Fruit fly (Drosophila melanogaster) whole organism, prepupa: ENCODE results near the gene Cpr65Ax1.
"Not testable (repeated sequence)": the region's sequence is repeated elsewhere in the genome, so short reads cannot be mapped to it uniquely, and the experiment has no call there.

Experiments
- Blimp-1 ChIP-seq: fragments of 200-800 bp; sonication (Bioruptor generic); optimal IDR thresholded peaks from 3 replicates; lab custom pipeline; 2017; ENCODE audit warnings: missing biosample characterization, missing genetic modification characterization, mild to moderate bottlenecking, moderate library complexity, missing genetic modification reagents
- CG10631 ChIP-seq: fragments of 200-800 bp; sonication (Bioruptor generic); optimal IDR thresholded peaks from 2 replicates; lab custom pipeline; 2016; ENCODE audit warnings: missing biosample characterization, missing genetic modification characterization
- CG10669 ChIP-seq: fragments of 200-800 bp; sonication (Bioruptor generic); optimal IDR thresholded peaks from 3 replicates; lab custom pipeline; 2018; ENCODE audit warnings: missing biosample characterization, mild to moderate bottlenecking, missing genetic modification characterization, moderate library complexity
- CG11902 ChIP-seq: fragments of 200-800 bp; sonication (Bioruptor generic); optimal IDR thresholded peaks from 3 replicates; lab custom pipeline; 2016; ENCODE audit warnings: missing biosample characterization, missing genetic modification characterization
- CG1621 ChIP-seq: fragments of 200-800 bp; sonication (Bioruptor generic); optimal IDR thresholded peaks from 3 replicates; lab custom pipeline; 2018; ENCODE audit warnings: missing biosample characterization, mild to moderate bottlenecking, missing genetic modification characterization
- CG16779 ChIP-seq: fragments of 200-800 bp; sonication (Bioruptor generic); optimal IDR thresholded peaks from 3 replicates; lab custom pipeline; 2017; ENCODE audit warnings: missing biosample characterization, mild to moderate bottlenecking, missing genetic modification characterization
- CG31627 ChIP-seq: fragments of 200-800 bp; sonication (Bioruptor generic); optimal IDR thresholded peaks from 3 replicates; lab custom pipeline; 2016; ENCODE audit warnings: missing biosample characterization, missing genetic modification characterization
- CG32006 ChIP-seq: fragments of 200-800 bp; sonication (Bioruptor generic); optimal IDR thresholded peaks from 3 replicates; lab custom pipeline; 2017; ENCODE audit warnings: missing biosample characterization, mild to moderate bottlenecking, missing genetic modification characterization
- CG34406 ChIP-seq: fragments of 200-800 bp; sonication (Bioruptor generic); optimal IDR thresholded peaks from 3 replicates; lab custom pipeline; 2016; ENCODE audit warnings: missing biosample characterization, missing genetic modification characterization
- CG4318 ChIP-seq: fragments of 200-800 bp; sonication (Bioruptor generic); optimal IDR thresholded peaks from 3 replicates; lab custom pipeline; 2017; ENCODE audit warnings: missing biosample characterization, mild to moderate bottlenecking, missing genetic modification characterization
- CG6163 ChIP-seq: fragments of 200-800 bp; sonication (Bioruptor generic); IDR thresholded peaks from 3 replicates; pipeline ENCODE4 v1.3.6; 2022; ENCODE audit warnings: missing biosample characterization, missing genetic modification characterization
- CG6792 ChIP-seq: fragments of 200-800 bp; sonication (Bioruptor generic); optimal IDR thresholded peaks from 3 replicates; lab custom pipeline; 2016; ENCODE audit warnings: missing biosample characterization, missing genetic modification characterization
- CG6854 ChIP-seq: fragments of 200-800 bp; sonication (Bioruptor generic); optimal IDR thresholded peaks from 2 replicates; lab custom pipeline; 2017; ENCODE audit warnings: missing biosample characterization, mild to moderate bottlenecking, missing genetic modification characterization
- CG7368 ChIP-seq: fragments of 200-800 bp; sonication (Bioruptor generic); optimal IDR thresholded peaks from 3 replicates; lab custom pipeline; 2016; ENCODE audit warnings: missing biosample characterization, missing genetic modification characterization
- CG8119 ChIP-seq: fragments of 200-800 bp; sonication (Bioruptor generic); IDR thresholded peaks from 3 replicates; pipeline ENCODE4 v1.3.6; 2022; ENCODE audit warnings: missing biosample characterization, missing genetic modification characterization
- CG8319 ChIP-seq: fragments of 200-800 bp; sonication (Bioruptor generic); optimal IDR thresholded peaks from 3 replicates; lab custom pipeline; 2016; ENCODE audit warnings: missing biosample characterization, missing genetic modification characterization
- CG8632 ChIP-seq: fragments of 200-800 bp; sonication (Bioruptor generic); optimal IDR thresholded peaks from 3 replicates; lab custom pipeline; 2016; ENCODE audit warnings: missing biosample characterization, missing genetic modification characterization
- CG9139 ChIP-seq: fragments of 200-800 bp; sonication (Bioruptor generic); optimal IDR thresholded peaks from 3 replicates; lab custom pipeline; 2017; ENCODE audit warnings: missing biosample characterization, mild to moderate bottlenecking, missing genetic modification characterization
- Eip78C ChIP-seq: fragments of 200-800 bp; sonication (Bioruptor generic); peaks from one replicate; lab custom pipeline; 2016; ENCODE audit warnings: missing biosample characterization, missing genetic modification characterization
- Ets21C ChIP-seq: fragments of 200-800 bp; sonication (Bioruptor generic); optimal IDR thresholded peaks from 3 replicates; lab custom pipeline; 2016; ENCODE audit warnings: missing biosample characterization, missing genetic modification characterization
- Ets96B ChIP-seq: fragments of 200-800 bp; optimal IDR thresholded peaks from 2 replicates; lab custom pipeline; 2019; ENCODE audit warnings: missing biosample characterization, mild to moderate bottlenecking, missing genetic modification characterization, moderate library complexity
- Hr38 ChIP-seq: sonication (Bioruptor generic); optimal IDR thresholded peaks from 2 replicates; lab custom pipeline; 2016; ENCODE audit warnings: missing biosample characterization, missing genetic modification characterization
- Hr39 ChIP-seq: fragments of 200-800 bp; sonication (Bioruptor generic); optimal IDR thresholded peaks from 2 replicates; lab custom pipeline; 2016; ENCODE audit warnings: missing biosample characterization, missing genetic modification characterization
- Hr4 ChIP-seq: fragments of 200-800 bp; sonication (Bioruptor generic); optimal IDR thresholded peaks from 3 replicates; lab custom pipeline; 2016; ENCODE audit warnings: missing biosample characterization, missing genetic modification characterization
- Lpt ChIP-seq: fragments of 200-800 bp; sonication (Bioruptor generic); optimal IDR thresholded peaks from 3 replicates; lab custom pipeline; 2016; ENCODE audit warnings: missing biosample characterization, missing genetic modification characterization
- Met ChIP-seq: fragments of 200-800 bp; sonication (Bioruptor generic); optimal IDR thresholded peaks from 3 replicates; lab custom pipeline; 2016; ENCODE audit warnings: missing biosample characterization, missing genetic modification characterization
- OdsH ChIP-seq: fragments of 200-800 bp; sonication (Bioruptor generic); optimal IDR thresholded peaks from 3 replicates; lab custom pipeline; 2016; ENCODE audit warnings: missing biosample characterization, missing genetic modification characterization
- Smox ChIP-seq: fragments of 200-800 bp; sonication (Bioruptor generic); optimal IDR thresholded peaks from 3 replicates; lab custom pipeline; 2016; ENCODE audit warnings: missing biosample characterization, missing genetic modification characterization
- Sox102F ChIP-seq: fragments of 200-800 bp; sonication (Bioruptor generic); optimal IDR thresholded peaks from 2 replicates; lab custom pipeline; 2016; ENCODE audit warnings: missing biosample characterization, mild to moderate bottlenecking, missing genetic modification characterization
- achi ChIP-seq: fragments of 200-800 bp; sonication (Bioruptor generic); optimal IDR thresholded peaks from 3 replicates; lab custom pipeline; 2016; ENCODE audit warnings: missing biosample characterization, missing genetic modification characterization
- acj6 ChIP-seq: fragments of 200-800 bp; sonication (Bioruptor generic); optimal IDR thresholded peaks from 3 replicates; lab custom pipeline; 2016; ENCODE audit warnings: missing biosample characterization, missing genetic modification characterization
- cyc ChIP-seq: fragments of 200-800 bp; sonication (Bioruptor generic); optimal IDR thresholded peaks from 3 replicates; lab custom pipeline; 2016; ENCODE audit warnings: missing biosample characterization, missing genetic modification characterization
- dac ChIP-seq: fragments of 200-800 bp; sonication (Bioruptor generic); optimal IDR thresholded peaks from 2 replicates; lab custom pipeline; 2017; ENCODE audit warnings: missing biosample characterization, mild to moderate bottlenecking, missing genetic modification characterization
- dsx ChIP-seq: fragments of 200-800 bp; optimal IDR thresholded peaks from 3 replicates; lab custom pipeline; 2019; ENCODE audit warnings: missing biosample characterization, mild to moderate bottlenecking, missing genetic modification characterization, moderate library complexity; ENCODE audit not compliant: poor library complexity, severe bottlenecking
- eg ChIP-seq: fragments of 200-800 bp; sonication (Bioruptor generic); IDR thresholded peaks from 3 replicates; pipeline ENCODE4 v1.3.6; 2022; ENCODE audit warnings: missing biosample characterization, missing genetic modification characterization
- esn ChIP-seq: fragments of 200-800 bp; sonication (Bioruptor generic); optimal IDR thresholded peaks from 2 replicates; lab custom pipeline; 2016; ENCODE audit warnings: missing biosample characterization, mild to moderate bottlenecking, missing genetic modification characterization, moderate library complexity
- fd59A ChIP-seq: fragments of 200-800 bp; sonication (Bioruptor generic); optimal IDR thresholded peaks from 2 replicates; lab custom pipeline; 2017; ENCODE audit warnings: missing biosample characterization, mild to moderate bottlenecking, missing genetic modification characterization, missing genetic modification reagents
- fd85E ChIP-seq: fragments of 200-800 bp; sonication (Bioruptor generic); optimal IDR thresholded peaks from 3 replicates; lab custom pipeline; 2016; ENCODE audit warnings: missing biosample characterization, missing genetic modification characterization
- fkh ChIP-seq: fragments of 200-800 bp; sonication (Bioruptor generic); optimal IDR thresholded peaks from 3 replicates; lab custom pipeline; 2017; ENCODE audit warnings: missing biosample characterization, mild to moderate bottlenecking, missing genetic modification characterization, moderate library complexity
- net ChIP-seq: fragments of 200-800 bp; sonication (Bioruptor generic); optimal IDR thresholded peaks from 3 replicates; lab custom pipeline; 2016; ENCODE audit warnings: missing biosample characterization, missing genetic modification characterization
- pdm3 ChIP-seq: fragments of 200-800 bp; sonication (Bioruptor generic); optimal IDR thresholded peaks from 3 replicates; lab custom pipeline; 2016; ENCODE audit warnings: missing biosample characterization, missing genetic modification characterization
- salr ChIP-seq, 2 experiments: fragments of 200-800 bp; sonication (Bioruptor generic); optimal IDR thresholded peaks; 3 replicates each; lab custom pipeline; 2016 to 2018; ENCODE audit warnings: missing biosample characterization in 2 of 2, missing genetic modification characterization in 2 of 2, mild to moderate bottlenecking in 1 of 2
- spab ChIP-seq: fragments of 200-800 bp; sonication (Bioruptor generic); optimal IDR thresholded peaks from 2 replicates; lab custom pipeline; 2017; ENCODE audit warnings: missing biosample characterization, mild to moderate bottlenecking, missing genetic modification characterization, missing genetic modification reagents
- vri ChIP-seq: fragments of 200-800 bp; sonication (Bioruptor generic); optimal IDR thresholded peaks from 3 replicates; lab custom pipeline; 2016; ENCODE audit warnings: missing biosample characterization, mild to moderate bottlenecking, missing genetic modification characterization

Gene Cpr65Ax1

DNA sequence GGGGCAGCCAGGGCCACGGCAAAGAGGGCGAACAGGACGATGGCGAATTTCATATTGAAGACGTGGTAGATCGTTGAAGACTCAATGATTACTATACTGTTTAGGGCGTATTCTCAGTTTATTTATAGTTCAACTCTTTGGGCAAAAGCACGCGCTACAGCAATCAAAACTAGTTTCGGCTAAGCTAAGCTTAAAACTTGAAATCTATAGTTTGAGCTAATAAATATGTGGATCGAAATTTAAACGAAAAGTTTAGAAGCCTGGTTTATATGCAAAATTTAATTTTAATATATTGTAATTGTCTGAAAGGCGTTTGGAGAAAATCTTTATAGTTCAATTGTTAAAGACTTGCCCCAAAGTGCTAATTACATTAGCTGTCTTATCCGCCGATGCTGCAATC lies at the start of gene Cpr65Ax1:
Gene Cpr65Ax1, minus strand, starts transcription at position 101 of the 400 bp plus-strand sequence.
- TF ChIP-seq CG1621 (tag; lab: Kevin White, UChicago); Hr39 (GFP tag; lab: Kevin White, UChicago); CG7368 (GFP tag; lab: Kevin White, UChicago): not testable (repeated sequence)
- TF ChIP-seq, all 60 proteins: peak for 0; not testable (repeated sequence) for 60

DNA sequence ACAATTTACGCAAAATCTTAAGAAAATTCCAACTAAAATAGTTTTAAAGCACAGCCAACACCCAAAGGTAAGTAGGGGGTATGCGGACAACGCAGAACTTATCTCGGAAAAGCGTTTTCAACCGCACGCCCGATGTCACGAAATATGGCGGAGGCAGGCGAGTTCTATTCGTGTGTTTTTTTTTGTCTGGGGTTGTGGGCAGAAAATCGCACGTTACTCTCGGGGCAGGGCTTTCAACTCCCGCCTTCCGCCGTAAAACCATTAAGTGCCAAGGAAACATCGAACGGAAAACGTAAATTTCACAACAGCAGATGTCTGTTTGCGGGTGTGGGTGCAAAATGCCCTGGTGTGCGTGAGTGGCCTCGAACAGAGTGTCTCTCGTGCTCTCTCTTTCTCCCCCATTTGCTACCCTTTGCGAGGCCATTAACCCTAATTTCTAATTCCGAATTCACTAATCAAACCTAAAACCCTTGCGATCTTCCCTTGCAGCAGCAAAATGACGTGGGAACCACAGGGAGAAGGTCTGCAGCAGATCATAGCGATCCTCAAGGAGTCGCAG lies 45.8 kb upstream of the Cpr65Ax1 start:
- TF ChIP-seq Hr38 (GFP tag; lab: Kevin White, UChicago) (no peak), CG6854 (GFP tag; lab: Kevin White, UChicago) (no peak), CG9139 (GFP tag; lab: Kevin White, UChicago) (no peak), Hr39 (GFP tag; lab: Kevin White, UChicago) (no peak), Blimp-1 (no peak), spab (GFP tag; lab: Kevin White, UChicago) (no peak), CG31627 (GFP tag; lab: Kevin White, UChicago) (no peak), Met (GFP tag; lab: Kevin White, UChicago) (no peak), dac (no peak), CG4318 (GFP tag; lab: Kevin White, UChicago) (no peak), OdsH (no peak), CG11902 (GFP tag; lab: Kevin White, UChicago) (no peak)

DNA sequence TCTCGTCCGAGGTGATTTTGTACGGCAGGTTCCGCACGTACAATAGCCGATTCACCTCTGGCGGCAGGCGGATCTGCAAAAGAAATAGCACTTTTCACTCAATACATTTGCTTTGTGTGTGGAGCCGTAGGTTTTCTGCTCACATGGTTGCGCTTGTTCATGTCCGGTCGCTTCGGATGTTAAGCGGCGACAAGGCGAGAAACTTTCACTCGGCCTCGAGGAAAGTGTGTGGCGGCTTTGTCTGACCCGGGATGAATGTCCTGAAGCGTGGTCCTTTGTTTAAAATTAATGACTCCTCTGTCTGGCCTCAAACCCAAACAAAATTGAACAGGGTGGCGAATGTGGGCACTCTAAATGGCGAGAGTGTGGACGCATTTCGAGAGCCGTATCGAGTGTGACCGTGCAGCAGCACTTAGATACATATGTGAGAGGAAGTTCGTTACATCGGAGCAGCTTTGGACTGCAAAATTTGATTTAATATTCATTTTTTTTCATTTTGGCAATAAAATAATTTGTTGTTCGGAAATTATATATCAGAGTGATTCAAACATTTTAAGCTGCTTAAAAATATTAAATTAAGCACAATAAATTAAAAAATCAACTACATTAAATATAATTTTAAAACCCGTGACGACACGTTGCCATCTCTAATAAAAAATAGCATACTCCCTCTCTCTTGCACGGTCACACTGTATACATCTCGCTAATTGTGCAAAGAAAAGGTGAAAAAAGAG lies 45.2 kb upstream of the Cpr65Ax1 start, which contains the start of the genes Sf3b6 and Tnpo:
Gene Sf3b6, minus strand, starts transcription at position 358 of the 734 bp plus-strand sequence.
Gene Tnpo, plus strand, starts transcription at position 659 of the 734 bp plus-strand sequence.
- TF ChIP-seq Lpt (GFP tag; lab: Kevin White, UChicago), result peak; percentile 60
- TF ChIP-seq Sox102F (GFP tag; lab: Kevin White, UChicago), result no peak
- TF ChIP-seq Hr39 (GFP tag; lab: Kevin White, UChicago), result peak; percentile 86
- TF ChIP-seq CG7368 (GFP tag; lab: Kevin White, UChicago), result peak; percentile 47
- TF ChIP-seq vri, result no peak
- TF ChIP-seq CG6854 (GFP tag; lab: Kevin White, UChicago), result no peak
- TF ChIP-seq acj6 (GFP tag; lab: Kevin White, UChicago), result peak; percentile 83
- peak; percentile 70 for TF ChIP-seq CG8632 (GFP tag; lab: Kevin White, UChicago)
- no peak for TF ChIP-seq eg (GFP tag; lab: Robert Waterston, UW)
- TF ChIP-seq Ets21C (GFP tag; lab: Kevin White, UChicago), result peak; percentile 82
- no peak for TF ChIP-seq Smox (GFP tag; lab: Kevin White, UChicago)
- TF ChIP-seq CG8119 (GFP tag; lab: Robert Waterston, UW), result no peak; the same call in 1 of the 3 replicates
- peak; percentile 90 for TF ChIP-seq CG31627 (GFP tag; lab: Kevin White, UChicago)
- no peak for TF ChIP-seq achi (GFP tag; lab: Kevin White, UChicago)
- TF ChIP-seq fd59A (GFP tag; lab: Kevin White, UChicago), result peak; percentile 52
- TF ChIP-seq Eip78C (GFP tag; lab: Kevin White, UChicago), result no peak
- TF ChIP-seq CG10669 (GFP tag; lab: Kevin White, UChicago), result peak; percentile 73
- no peak for TF ChIP-seq Hr38 (GFP tag; lab: Kevin White, UChicago)
- no peak for TF ChIP-seq CG1621 (tag; lab: Kevin White, UChicago)
- TF ChIP-seq Blimp-1, result no peak
- TF ChIP-seq net (GFP tag; lab: Kevin White, UChicago), result no peak
- no peak for TF ChIP-seq salr (GFP tag; optimal IDR thresholded peaks at IDR 0.05; lab: Kevin White, UChicago)
- TF ChIP-seq cyc (GFP tag; lab: Kevin White, UChicago), result peak; percentile 79
- TF ChIP-seq CG6792 (GFP tag; lab: Kevin White, UChicago), result peak; percentile 75
- no peak for TF ChIP-seq Hr4 (GFP tag; lab: Kevin White, UChicago)
- no peak for TF ChIP-seq fkh
- TF ChIP-seq fd85E (GFP tag; lab: Kevin White, UChicago), result peak; percentile 25
- no peak for TF ChIP-seq pdm3 (GFP tag; lab: Kevin White, UChicago)
- no peak for TF ChIP-seq CG6163 (GFP tag; lab: Robert Waterston, UW)
- TF ChIP-seq CG16779 (tag; lab: Kevin White, UChicago), result no peak
- TF ChIP-seq CG10631 (GFP tag; lab: Kevin White, UChicago), result peak; percentile 87
- TF ChIP-seq CG4318 (GFP tag; lab: Kevin White, UChicago), result no peak
- TF ChIP-seq CG32006, result no peak
- TF ChIP-seq dsx (GFP tag; lab: Kevin White, UChicago), result no peak
- peak; percentile 82 for TF ChIP-seq Met (GFP tag; lab: Kevin White, UChicago)
- no peak for TF ChIP-seq CG34406 (GFP tag; lab: Kevin White, UChicago)
- no peak for TF ChIP-seq CG9139 (GFP tag; lab: Kevin White, UChicago)
- peak; percentile 73 for TF ChIP-seq Ets96B (tag; lab: Kevin White, UChicago)
- TF ChIP-seq esn (GFP tag; lab: Kevin White, UChicago), result peak; percentile 88
- TF ChIP-seq CG8319, result peak; percentile 68
- TF ChIP-seq spab (GFP tag; lab: Kevin White, UChicago), result no peak
